Worm (Caenorhabditis elegans) whole organism, midembryonic: ENCODE data around the gene W08E12.2.

Source experiments
- T22C8.4 ChIP-seq: fragments of 200-800 bp; sonication (Bioruptor generic); IDR thresholded peaks from 2 replicates; pipeline ENCODE4 v1.3.6; 2022; ENCODE audit warnings: missing genetic modification characterization, missing compliant biosample characterization
- cog-1 ChIP-seq: sonication (generic microtip); optimal IDR thresholded peaks from 2 replicates; lab custom pipeline; 2016; ENCODE audit warnings: missing genetic modification characterization, missing compliant biosample characterization
- flt-1 ChIP-seq: fragments of 200-800 bp; sonication (Bioruptor generic); IDR thresholded peaks from 2 replicates; pipeline ENCODE4 v1.3.6; 2022; ENCODE audit warnings: missing genetic modification characterization, missing compliant biosample characterization
- klf-2 ChIP-seq: fragments of 200-800 bp; sonication (Bioruptor generic); conservative IDR thresholded peaks from 2 replicates; pipeline ENCODE4 v1.3.6; 2022; ENCODE audit warnings: missing genetic modification reagents, missing genetic modification characterization, missing compliant biosample characterization
- med-1 ChIP-seq: sonication (generic microtip); optimal IDR thresholded peaks from 2 replicates; lab custom pipeline; 2017; ENCODE audit warnings: missing genetic modification characterization, mild to moderate bottlenecking, missing compliant biosample characterization, antibody characterized with exemption, missing genetic modification reagents; ENCODE audit not compliant: insufficient read depth
- ref-1 ChIP-seq: fragments of 200-800 bp; sonication (Bioruptor generic); conservative IDR thresholded peaks from 2 replicates; pipeline ENCODE4 v1.3.6; 2022; ENCODE audit warnings: missing genetic modification reagents, missing genetic modification characterization, missing compliant biosample characterization
- tab-1 ChIP-seq: fragments of 200-800 bp; sonication (Bioruptor generic); IDR thresholded peaks from 2 replicates; pipeline ENCODE4 v1.3.6; 2022; ENCODE audit warnings: missing genetic modification characterization, missing compliant biosample characterization
- ztf-23 ChIP-seq: fragments of 200-800 bp; sonication (Bioruptor generic); IDR thresholded peaks from 2 replicates; pipeline ENCODE4 v1.3.6; 2022; ENCODE audit warnings: missing genetic modification reagents, missing genetic modification characterization, missing compliant biosample characterization
- ztf-29 ChIP-seq: fragments of 200-800 bp; sonication (Bioruptor generic); IDR thresholded peaks from 2 replicates; pipeline ENCODE4 v1.3.6; 2022; ENCODE audit warnings: missing genetic modification reagents, missing genetic modification characterization, missing compliant biosample characterization

- TF ChIP-seq cog-1 (no peak), flt-1 (GFP tag; lab: Robert Waterston, UW) (no peak), tab-1 (GFP tag; lab: Robert Waterston, UW) (no peak), ztf-23 (GFP tag; lab: Robert Waterston, UW) (no peak), ref-1 (GFP tag; lab: Robert Waterston, UW) (no peak), ztf-29 (GFP tag; lab: Robert Waterston, UW) (no peak), klf-2 (no peak), med-1 (GFP tag; lab: Kevin White, UChicago) (no peak), T22C8.4 (GFP tag; lab: Robert Waterston, UW) (no peak)
Observed at ce11 chrIV:3300492-3300891, 5.2 kb upstream of the W08E12.2 start, which contains the start of gene W08E12.5.
